Fruit fly (Drosophila melanogaster): ENCODE measurements around the gene Eig71Ej.

dm6 chr3L:15687802-15688201 is 27.0 kb upstream of the Eig71Ej start, which contains the start of gene CG34452:
- TF ChIP-seq EcR (GFP tag; optimal IDR thresholded peaks at IDR 0.05) (no peak), usp (GFP tag; optimal IDR thresholded peaks at IDR 0.05) (no peak), CG8478 (optimal IDR thresholded peaks at IDR 0.05) (no peak), psq (optimal IDR thresholded peaks at IDR 0.05) (no peak), Dll (optimal IDR thresholded peaks at IDR 0.05) (no peak)
